Fruit fly (Drosophila melanogaster): ENCODE measurements around the gene CG13989.

The CG13989 gene

dm6 chr2L:6198822-6199221 lies 38.6 kb downstream of the CG13989 start:
- TF ChIP-seq Abd-B (GFP tag; optimal IDR thresholded peaks at IDR 0.05) = no peak
- TF ChIP-seq Vsx2 (GFP tag; optimal IDR thresholded peaks at IDR 0.05; ENCODE audit: partially characterized antibody) = no peak
- TF ChIP-seq psq (GFP tag; optimal IDR thresholded peaks at IDR 0.05) = no peak
- TF ChIP-seq N (GFP tag; optimal IDR thresholded peaks at IDR 0.05) = no peak
- no peak for TF ChIP-seq Dfd (GFP tag; optimal IDR thresholded peaks at IDR 0.05)
- TF ChIP-seq OdsH (GFP tag; optimal IDR thresholded peaks at IDR 0.05) = no peak
- no peak for TF ChIP-seq CrebA (GFP tag; optimal IDR thresholded peaks at IDR 0.05; ENCODE audit: borderline replicate concordance)
- TF ChIP-seq Hr83 (GFP tag; optimal IDR thresholded peaks at IDR 0.05; ENCODE audit: poor library complexity, severe bottlenecking) = no peak
- TF ChIP-seq Rel (GFP tag; optimal IDR thresholded peaks at IDR 0.05) = no peak
- no peak for TF ChIP-seq Rel (tag; optimal IDR thresholded peaks at IDR 0.05)
- TF ChIP-seq tai (GFP tag; optimal IDR thresholded peaks at IDR 0.05) = no peak
- TF ChIP-seq Mio (GFP tag; optimal IDR thresholded peaks at IDR 0.05) = no peak
- no peak for TF ChIP-seq br (GFP tag; optimal IDR thresholded peaks at IDR 0.05)
- TF ChIP-seq Hr78 (GFP tag; optimal IDR thresholded peaks at IDR 0.05) = no peak
- no peak for TF ChIP-seq Sp1 (GFP tag; optimal IDR thresholded peaks at IDR 0.05)
- TF ChIP-seq Hnf4 (GFP tag; optimal IDR thresholded peaks at IDR 0.05) = no peak
- no peak for TF ChIP-seq fru (GFP tag; optimal IDR thresholded peaks at IDR 0.05)
- TF ChIP-seq dmrt93B (GFP tag; optimal IDR thresholded peaks at IDR 0.05) = no peak

dm6 chr2L:6199544-6199943 lies 39.3 kb downstream of the CG13989 start:
- TF ChIP-seq ey (GFP tag; optimal IDR thresholded peaks at IDR 0.05) (no peak), tai (GFP tag; optimal IDR thresholded peaks at IDR 0.05) (no peak)

dm6 chr2L:6201469-6201868 lies 41.3 kb downstream of the CG13989 start:
- TF ChIP-seq foxo (GFP tag; optimal IDR thresholded peaks at IDR 0.05) = no peak
- no peak for TF ChIP-seq Hr83 (GFP tag; optimal IDR thresholded peaks at IDR 0.05; ENCODE audit: poor library complexity, severe bottlenecking)
- no peak for TF ChIP-seq GATAd (GFP tag; optimal IDR thresholded peaks at IDR 0.05)

dm6 chr2L:6202881-6203280 lies 42.7 kb downstream of the CG13989 start:
- TF ChIP-seq N (GFP tag; optimal IDR thresholded peaks at IDR 0.05) (no peak), Hnf4 (GFP tag; optimal IDR thresholded peaks at IDR 0.05) (no peak), dsf (GFP tag; optimal IDR thresholded peaks at IDR 0.05; ENCODE audit: borderline replicate concordance) (no peak), ey (GFP tag; optimal IDR thresholded peaks at IDR 0.05) (no peak), CG32264 (GFP tag; optimal IDR thresholded peaks at IDR 0.05) (no peak), Abd-B (GFP tag; optimal IDR thresholded peaks at IDR 0.05) (no peak), h (GFP tag; optimal IDR thresholded peaks at IDR 0.05) (no peak), Mio (GFP tag; optimal IDR thresholded peaks at IDR 0.05) (no peak), Myc (optimal IDR thresholded peaks at IDR 0.05) (no peak), sage (GFP tag; optimal IDR thresholded peaks at IDR 0.05) (no peak), rgr (GFP tag; optimal IDR thresholded peaks at IDR 0.05) (no peak), sv (GFP tag; optimal IDR thresholded peaks at IDR 0.05) (no peak), Hr83 (GFP tag; optimal IDR thresholded peaks at IDR 0.05; ENCODE audit: poor library complexity, severe bottlenecking) (no peak), tai (GFP tag; optimal IDR thresholded peaks at IDR 0.05) (no peak), jim (GFP tag; optimal IDR thresholded peaks at IDR 0.05) (no peak), CrebA (GFP tag; optimal IDR thresholded peaks at IDR 0.05; ENCODE audit: borderline replicate concordance) (no peak), Hr78 (GFP tag; optimal IDR thresholded peaks at IDR 0.05) (no peak), Vsx2 (GFP tag; optimal IDR thresholded peaks at IDR 0.05; ENCODE audit: partially characterized antibody) (no peak), HLH106 (tag; optimal IDR thresholded peaks at IDR 0.05) (no peak), br (GFP tag; optimal IDR thresholded peaks at IDR 0.05) (no peak)

dm6 chr2L:6204624-6205303 lies 44.6 kb downstream of the CG13989 start:
- TF ChIP-seq foxo (GFP tag; optimal IDR thresholded peaks at IDR 0.05) (no peak), dmrt93B (GFP tag; optimal IDR thresholded peaks at IDR 0.05) (no peak), Jra (GFP tag; optimal IDR thresholded peaks at IDR 0.05) (no peak), pan (optimal IDR thresholded peaks at IDR 0.05) (no peak), psq (GFP tag; optimal IDR thresholded peaks at IDR 0.05) (no peak), sv (GFP tag; optimal IDR thresholded peaks at IDR 0.05) (no peak), CrebA (GFP tag; optimal IDR thresholded peaks at IDR 0.05; ENCODE audit: borderline replicate concordance) (no peak), fru (GFP tag; optimal IDR thresholded peaks at IDR 0.05) (no peak), Sp1 (GFP tag; optimal IDR thresholded peaks at IDR 0.05) (no peak), Dfd (GFP tag; optimal IDR thresholded peaks at IDR 0.05) (no peak), Hr78 (GFP tag; optimal IDR thresholded peaks at IDR 0.05) (no peak), Hr83 (GFP tag; optimal IDR thresholded peaks at IDR 0.05; ENCODE audit: poor library complexity, severe bottlenecking) (no peak), Dif (GFP tag; optimal IDR thresholded peaks at IDR 0.05; ENCODE audit: partially characterized antibody) (no peak), jim (GFP tag; optimal IDR thresholded peaks at IDR 0.05) (no peak)
